Fruit fly (Drosophila melanogaster): Measurements from ENCODE around the gene CG4194.

Gene CG4194

dm6 chrX:2061119-2061518, 7.3 kb upstream of the CG4194 start (continued):
- TF ChIP-seq CG17912 (GFP tag; optimal IDR thresholded peaks at IDR 0.05) (peak; percentile 12), ci (GFP tag; IDR thresholded peaks at IDR 0.05) (peak; percentile 68; the same call in 2 of the 3 replicates), CG10366 (GFP tag; IDR thresholded peaks at IDR 0.05) (no peak), Abd-B (GFP tag; optimal IDR thresholded peaks at IDR 0.05) (no peak), Elba2 (GFP tag; optimal IDR thresholded peaks at IDR 0.05) (no peak), CG12659 (GFP tag; optimal IDR thresholded peaks at IDR 0.05) (peak; percentile 28), CG1233 (GFP tag; optimal IDR thresholded peaks at IDR 0.05) (peak; percentile 66), CG4424 (GFP tag; optimal IDR thresholded peaks at IDR 0.05) (peak; percentile 23), CG9727 (GFP tag; optimal IDR thresholded peaks at IDR 0.05) (peak; percentile 48), gcm2 (GFP tag; optimal IDR thresholded peaks at IDR 0.05) (no peak), Atf3 (GFP tag; optimal IDR thresholded peaks at IDR 0.05) (no peak), CG4707 (GFP tag; optimal IDR thresholded peaks at IDR 0.05) (peak; percentile 8), Usf (GFP tag; optimal IDR thresholded peaks at IDR 0.05) (no peak), pita (GFP tag; optimal IDR thresholded peaks at IDR 0.05) (no peak), CG18599 (GFP tag; optimal IDR thresholded peaks at IDR 0.05) (no peak), onecut (GFP tag; IDR thresholded peaks at IDR 0.05) (peak; percentile 99), mld (GFP tag; IDR thresholded peaks at IDR 0.05; ENCODE audit: partially characterized antibody) (no peak), CG11085 (GFP tag; IDR thresholded peaks at IDR 0.05) (no peak), Hey (tag; optimal IDR thresholded peaks at IDR 0.05) (no peak), Mes4 (GFP tag; optimal IDR thresholded peaks at IDR 0.05) (peak; percentile 18), CG15011 (GFP tag; optimal IDR thresholded peaks at IDR 0.05) (peak; percentile 35), ken (GFP tag; IDR thresholded peaks at IDR 0.05) (no peak), CG7786 (GFP tag; optimal IDR thresholded peaks at IDR 0.05) (no peak), Stat92E (GFP tag; optimal IDR thresholded peaks at IDR 0.05) (no peak), Poxn (GFP tag; IDR thresholded peaks at IDR 0.05) (no peak), CG7271 (tag; optimal IDR thresholded peaks at IDR 0.05) (peak; percentile 0), CG2678 (tag; optimal IDR thresholded peaks at IDR 0.05) (peak; percentile 65), CG1832 (GFP tag; optimal IDR thresholded peaks at IDR 0.05) (no peak), sima (GFP tag; optimal IDR thresholded peaks at IDR 0.05) (no peak), sr (GFP tag; IDR thresholded peaks at IDR 0.05) (peak; percentile 79), schlank (tag; optimal IDR thresholded peaks at IDR 0.05) (no peak), Dll (GFP tag; IDR thresholded peaks at IDR 0.05; ENCODE audit: partially characterized antibody) (no peak), zfh1 (GFP tag; IDR thresholded peaks at IDR 0.05) (peak; percentile 39; the same call in 1 of the 3 replicates), sob (GFP tag; IDR thresholded peaks at IDR 0.05) (0 out of 2 replicates have a peak, but pooled peaks have one; percentile 34), ato (GFP tag; IDR thresholded peaks at IDR 0.05; ENCODE audit: partially characterized antibody) (no peak), CG9932 (GFP tag; IDR thresholded peaks at IDR 0.05) (no peak), repo (GFP tag; optimal IDR thresholded peaks at IDR 0.05) (no peak), CG10209 (GFP tag; optimal IDR thresholded peaks at IDR 0.05) (peak; percentile 35), fd96Cb (tag; optimal IDR thresholded peaks at IDR 0.05) (peak; percentile 3), CG3726 (GFP tag; IDR thresholded peaks at IDR 0.05) (no peak), B-H2 (GFP tag; optimal IDR thresholded peaks at IDR 0.05) (no peak), YL-1 (GFP tag; optimal IDR thresholded peaks at IDR 0.05) (peak; percentile 18), Mad (GFP tag; optimal IDR thresholded peaks at IDR 0.05) (no peak), CHES-1-like (GFP tag; optimal IDR thresholded peaks at IDR 0.05) (no peak), CG17829 (tag; optimal IDR thresholded peaks at IDR 0.05) (peak; percentile 34), shn (GFP tag; optimal IDR thresholded peaks at IDR 0.05) (no peak), HLHmδ (GFP tag; optimal IDR thresholded peaks at IDR 0.05) (peak; percentile 40), Nf-YB (GFP tag; optimal IDR thresholded peaks at IDR 0.05) (peak; percentile 18), CG2116 (GFP tag; optimal IDR thresholded peaks at IDR 0.05) (peak; percentile 39), eve (GFP tag; optimal IDR thresholded peaks at IDR 0.05) (no peak), ase (GFP tag; IDR thresholded peaks at IDR 0.05) (no peak)
